Fruit fly (Drosophila melanogaster) whole organism, embryonic: Measurements from ENCODE around the gene RabX6.

Experiments used
- Bdp1 ChIP-seq: fragments of 200-800 bp; sonication (Bioruptor generic); optimal IDR thresholded peaks from 3 replicates; lab custom pipeline; 2016; ENCODE audit warnings: missing biosample characterization, missing genetic modification characterization
- CG10147 ChIP-seq: fragments of 200-800 bp; sonication (Bioruptor generic); optimal IDR thresholded peaks from 2 replicates; lab custom pipeline; 2019; ENCODE audit warnings: missing biosample characterization, mild to moderate bottlenecking, missing genetic modification characterization, moderate library complexity
- CG10267 ChIP-seq: fragments of 200-800 bp; sonication (Bioruptor generic); optimal IDR thresholded peaks from 2 replicates; lab custom pipeline; 2018; ENCODE audit warnings: missing biosample characterization, mild to moderate bottlenecking, missing genetic modification characterization, moderate library complexity
- CG10462 ChIP-seq: fragments of 200-800 bp; sonication (Bioruptor generic); optimal IDR thresholded peaks from 2 replicates; lab custom pipeline; 2016; ENCODE audit warnings: missing biosample characterization, missing genetic modification characterization
- CG12299 ChIP-seq: fragments of 200-800 bp; sonication (Bioruptor generic); optimal IDR thresholded peaks from 2 replicates; lab custom pipeline; 2018; ENCODE audit warnings: missing biosample characterization, mild to moderate bottlenecking, missing genetic modification characterization
- CG15073 ChIP-seq: fragments of 200-800 bp; sonication (Bioruptor generic); optimal IDR thresholded peaks from 2 replicates; lab custom pipeline; 2016; ENCODE audit warnings: missing biosample characterization, missing genetic modification characterization
- CG1529 ChIP-seq: fragments of 200-800 bp; sonication (Bioruptor generic); optimal IDR thresholded peaks from 3 replicates; lab custom pipeline; 2018; ENCODE audit warnings: missing biosample characterization, missing genetic modification characterization
- CG1647 ChIP-seq: fragments of 200-800 bp; sonication (Bioruptor generic); optimal IDR thresholded peaks from 3 replicates; lab custom pipeline; 2016; ENCODE audit warnings: missing biosample characterization, missing genetic modification characterization
- CG16813 ChIP-seq: fragments of 200-800 bp; sonication (Bioruptor generic); IDR thresholded peaks from 3 replicates; pipeline ENCODE4 v1.3.6; 2022; ENCODE audit warnings: missing biosample characterization, missing genetic modification characterization; ENCODE audit not compliant: partially characterized antibody
- CG17612 ChIP-seq: fragments of 200-800 bp; sonication (Bioruptor generic); IDR thresholded peaks from 2 replicates; pipeline ENCODE4 v1.3.6; 2022; ENCODE audit warnings: missing biosample characterization, missing genetic modification characterization
- CG17912 ChIP-seq: fragments of 200-800 bp; sonication (Bioruptor generic); optimal IDR thresholded peaks from 2 replicates; lab custom pipeline; 2018; ENCODE audit warnings: missing biosample characterization, mild to moderate bottlenecking, missing genetic modification characterization
- CG18262 ChIP-seq: fragments of 200-800 bp; optimal IDR thresholded peaks from 3 replicates; lab custom pipeline; 2019; ENCODE audit warnings: missing biosample characterization, mild to moderate bottlenecking, missing genetic modification characterization, moderate library complexity
- CG18764 ChIP-seq: fragments of 200-800 bp; sonication (Bioruptor generic); optimal IDR thresholded peaks from 3 replicates; lab custom pipeline; 2016; ENCODE audit warnings: missing biosample characterization, missing genetic modification characterization
- CG2199 ChIP-seq: fragments of 200-800 bp; sonication (Bioruptor generic); IDR thresholded peaks from 3 replicates; pipeline ENCODE4 v1.3.6; 2022; ENCODE audit warnings: missing biosample characterization, missing genetic modification characterization
- CG32772 ChIP-seq: fragments of 200-800 bp; sonication (Bioruptor generic); IDR thresholded peaks from 2 replicates; pipeline ENCODE4 v1.3.6; 2022; ENCODE audit warnings: missing biosample characterization, missing genetic modification characterization
- CG4707 ChIP-seq: fragments of 200-800 bp; sonication (Bioruptor generic); optimal IDR thresholded peaks from 2 replicates; lab custom pipeline; 2018; ENCODE audit warnings: missing biosample characterization, mild to moderate bottlenecking, missing genetic modification characterization, moderate library complexity
- CG6254 ChIP-seq: fragments of 200-800 bp; sonication (Bioruptor generic); optimal IDR thresholded peaks from 3 replicates; lab custom pipeline; 2017; ENCODE audit warnings: mild to moderate bottlenecking, missing biosample characterization, missing genetic modification reagents, missing genetic modification characterization
- CG6689 ChIP-seq: fragments of 200-800 bp; sonication (Bioruptor generic); IDR thresholded peaks from 2 replicates; pipeline ENCODE4 v1.3.6; 2022; ENCODE audit warnings: missing biosample characterization, missing genetic modification characterization
- CG6791 ChIP-seq: fragments of 200-800 bp; sonication (Bioruptor generic); IDR thresholded peaks from 3 replicates; pipeline ENCODE4 v1.3.6; 2022; ENCODE audit warnings: missing biosample characterization, missing genetic modification characterization; ENCODE audit not compliant: partially characterized antibody
- CG9817 ChIP-seq: fragments of 200-800 bp; sonication (Bioruptor generic); optimal IDR thresholded peaks from 2 replicates; lab custom pipeline; 2018; ENCODE audit warnings: missing biosample characterization, mild to moderate bottlenecking, missing genetic modification characterization, moderate library complexity
- CG9876 ChIP-seq: fragments of 200-800 bp; sonication (Bioruptor generic); optimal IDR thresholded peaks from 2 replicates; lab custom pipeline; 2016; ENCODE audit warnings: missing biosample characterization, missing genetic modification characterization
- Dek ChIP-seq: fragments of 200-800 bp; sonication (Bioruptor generic); optimal IDR thresholded peaks from 3 replicates; lab custom pipeline; 2019; ENCODE audit warnings: missing biosample characterization, mild to moderate bottlenecking, missing genetic modification characterization, moderate library complexity
- Dfd ChIP-seq, 2 experiments: fragments of >200 bp; optimal IDR thresholded peaks; 2 replicates each; lab custom pipeline; 2017; ENCODE audit warnings: missing biosample characterization in 2 of 2, missing genetic modification characterization in 2 of 2
- Dp ChIP-seq: fragments of 200-800 bp; sonication (Bioruptor generic); optimal IDR thresholded peaks from 2 replicates; lab custom pipeline; 2018; ENCODE audit warnings: missing biosample characterization, mild to moderate bottlenecking, missing genetic modification characterization, moderate library complexity
- Dref ChIP-seq: fragments of 200-800 bp; sonication (Bioruptor generic); IDR thresholded peaks from 2 replicates; pipeline ENCODE4 v1.3.6; 2022; ENCODE audit warnings: missing biosample characterization, missing genetic modification characterization
- Gsc ChIP-seq: fragments of 200-800 bp; sonication (Bioruptor generic); IDR thresholded peaks from 2 replicates; pipeline ENCODE4 v1.3.6; 2022; ENCODE audit warnings: missing biosample characterization, missing genetic modification characterization
- Neu2 ChIP-seq: fragments of 200-800 bp; sonication (Bioruptor generic); optimal IDR thresholded peaks from 3 replicates; lab custom pipeline; 2016; ENCODE audit warnings: missing biosample characterization, missing genetic modification characterization, borderline replicate concordance
- Nf-YA ChIP-seq: fragments of 200-800 bp; sonication (Bioruptor generic); IDR thresholded peaks from 2 replicates; pipeline ENCODE4 v1.3.6; 2022; ENCODE audit warnings: missing biosample characterization, missing genetic modification characterization
- Poxn ChIP-seq: fragments of 200-800 bp; sonication (Bioruptor generic); IDR thresholded peaks from 2 replicates; pipeline ENCODE4 v1.3.6; 2022; ENCODE audit warnings: missing biosample characterization, missing genetic modification characterization
- Spps ChIP-seq: fragments of 200-800 bp; sonication (Bioruptor generic); optimal IDR thresholded peaks from 2 replicates; lab custom pipeline; 2018; ENCODE audit warnings: missing biosample characterization, mild to moderate bottlenecking, missing genetic modification characterization
- Stat92E ChIP-seq, 3 experiments: fragments of >200 bp in 2 of 3; fragments of 200-800 bp in 1 of 3; sonication (Bioruptor generic) in 1 of 3; optimal IDR thresholded peaks; 2 replicates each; lab custom pipeline; 2017 to 2019; ENCODE audit warnings: missing biosample characterization in 3 of 3, missing genetic modification characterization in 3 of 3, mild to moderate bottlenecking in 1 of 3, moderate library complexity in 1 of 3
- Xbp1 ChIP-seq: fragments of 200-800 bp; sonication (Bioruptor generic); optimal IDR thresholded peaks from 3 replicates; lab custom pipeline; 2016; ENCODE audit warnings: missing biosample characterization, mild to moderate bottlenecking, missing genetic modification characterization
- ab ChIP-seq: fragments of 200-800 bp; sonication (Bioruptor generic); optimal IDR thresholded peaks from 2 replicates; lab custom pipeline; 2016; ENCODE audit warnings: missing biosample characterization, missing genetic modification characterization
- ash1 ChIP-seq: fragments of 200-800 bp; sonication (Bioruptor generic); optimal IDR thresholded peaks from 2 replicates; lab custom pipeline; 2018; ENCODE audit warnings: missing biosample characterization, mild to moderate bottlenecking, missing genetic modification characterization
- bbx ChIP-seq: fragments of 200-800 bp; sonication (Bioruptor generic); IDR thresholded peaks from 2 replicates; pipeline ENCODE4 v1.3.6; 2022; ENCODE audit warnings: missing biosample characterization, missing genetic modification characterization; ENCODE audit not compliant: partially characterized antibody
- bowl ChIP-seq: fragments of 200-800 bp; sonication (Bioruptor generic); IDR thresholded peaks from 2 replicates; pipeline ENCODE4 v1.3.6; 2022; ENCODE audit warnings: missing biosample characterization, missing genetic modification characterization
- cad ChIP-seq: fragments of >200 bp; optimal IDR thresholded peaks from 2 replicates; lab custom pipeline; 2017; ENCODE audit warnings: missing biosample characterization, missing genetic modification characterization
- crol ChIP-seq: fragments of 200-800 bp; sonication (Bioruptor generic); IDR thresholded peaks from 2 replicates; pipeline ENCODE4 v1.3.6; 2022; ENCODE audit warnings: missing biosample characterization, missing genetic modification characterization
- dimm ChIP-seq: fragments of 200-800 bp; sonication (Bioruptor generic); IDR thresholded peaks from 2 replicates; pipeline ENCODE4 v1.3.6; 2022; ENCODE audit warnings: missing biosample characterization, missing genetic modification characterization
- fd102C ChIP-seq: fragments of 200-800 bp; sonication (Bioruptor generic); optimal IDR thresholded peaks from 2 replicates; lab custom pipeline; 2018; ENCODE audit warnings: missing biosample characterization, mild to moderate bottlenecking, missing genetic modification characterization, moderate library complexity
- gro ChIP-seq: fragments of 200-800 bp; sonication (Bioruptor generic); optimal IDR thresholded peaks from 2 replicates; lab custom pipeline; 2016; ENCODE audit warnings: missing biosample characterization, missing genetic modification characterization
- ind ChIP-seq: fragments of 200-800 bp; sonication (Bioruptor generic); optimal IDR thresholded peaks from 3 replicates; lab custom pipeline; 2016; ENCODE audit warnings: missing biosample characterization, missing genetic modification characterization
- jumu ChIP-seq: fragments of 200-800 bp; sonication (Bioruptor generic); optimal IDR thresholded peaks from 3 replicates; lab custom pipeline; 2016; ENCODE audit warnings: missing biosample characterization, missing genetic modification characterization
- schlank ChIP-seq: fragments of 200-800 bp; sonication (Bioruptor generic); optimal IDR thresholded peaks from 2 replicates; lab custom pipeline; 2018; ENCODE audit warnings: missing biosample characterization, mild to moderate bottlenecking, missing genetic modification characterization
- sr ChIP-seq: fragments of 200-800 bp; sonication (Bioruptor generic); IDR thresholded peaks from 3 replicates; pipeline ENCODE4 v1.3.6; 2022; ENCODE audit warnings: missing biosample characterization, missing genetic modification characterization
- unpg ChIP-seq: fragments of 200-800 bp; sonication (Bioruptor generic); optimal IDR thresholded peaks from 3 replicates; lab custom pipeline; 2018; ENCODE audit warnings: missing biosample characterization, mild to moderate bottlenecking, missing genetic modification characterization, moderate library complexity
- vnd ChIP-seq: fragments of 200-800 bp; sonication (Bioruptor generic); IDR thresholded peaks from 3 replicates; pipeline ENCODE4 v1.3.6; 2022; ENCODE audit warnings: missing biosample characterization, missing genetic modification characterization; ENCODE audit not compliant: partially characterized antibody
- z ChIP-seq: fragments of 200-800 bp; sonication (Bioruptor generic); IDR thresholded peaks from 3 replicates; pipeline ENCODE4 v1.3.6; 2022; ENCODE audit warnings: missing biosample characterization, missing genetic modification characterization
- zf30C ChIP-seq: fragments of 200-800 bp; sonication (Bioruptor generic); optimal IDR thresholded peaks from 3 replicates; lab custom pipeline; 2018; ENCODE audit warnings: missing biosample characterization, mild to moderate bottlenecking, missing genetic modification characterization
- zfh1 ChIP-seq: fragments of 200-800 bp; sonication (Bioruptor generic); IDR thresholded peaks from 3 replicates; pipeline ENCODE4 v1.3.6; 2022; ENCODE audit warnings: missing biosample characterization, missing genetic modification characterization

RabX6 gene

DNA sequence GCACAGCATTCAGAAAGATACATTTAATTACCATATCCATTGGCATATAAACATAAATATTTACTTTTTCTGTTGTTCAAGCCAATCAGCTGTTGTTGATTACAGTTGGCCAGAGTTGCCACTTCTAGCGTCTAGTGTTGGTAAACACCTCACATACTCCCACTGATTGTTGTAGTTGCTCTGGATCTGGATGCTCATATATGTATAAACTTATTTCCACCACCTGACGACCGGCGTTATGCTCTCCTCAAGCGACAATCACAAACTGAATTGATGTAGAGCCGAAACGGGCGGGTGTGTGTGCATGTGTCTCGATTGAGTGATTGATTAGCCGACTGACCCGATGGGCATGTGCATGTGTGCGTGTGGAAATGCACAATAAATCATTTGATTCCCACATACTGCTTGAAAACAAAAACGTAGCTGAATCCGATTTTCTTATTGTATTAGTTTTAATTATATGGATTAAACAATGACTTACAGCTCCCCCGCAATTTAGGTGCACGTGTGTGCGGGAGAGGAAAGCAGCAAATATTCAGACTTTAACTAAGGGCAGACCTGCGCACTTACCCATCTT lies 8.4 kb upstream of the RabX6 start (continued):
- TF ChIP-seq CG6791 (GFP tag; lab: Robert Waterston, UW) (peak; percentile 58; the same call in 2 of the 3 replicates), Dek (tag; lab: Kevin White, UChicago) (no peak), Nf-YA (GFP tag; lab: Robert Waterston, UW) (no peak), CG6254 (GFP tag; lab: Kevin White, UChicago) (no peak), CG10147 (GFP tag; lab: Kevin White, UChicago) (no peak), dimm (GFP tag; lab: Robert Waterston, UW) (no peak), crol (GFP tag; lab: Robert Waterston, UW) (peak; percentile 34; the same call in 1 of the 2 replicates), jumu (GFP tag; lab: Kevin White, UChicago) (peak; percentile 2), Dref (GFP tag; lab: Robert Waterston, UW) (peak; percentile 21; the same call in 1 of the 2 replicates), Stat92E (GFP tag; optimal IDR thresholded peaks at IDR 0.05; lab: Kevin White, UChicago) (peak in 1 of 3 experiments; percentile 27), CG1647 (GFP tag; lab: Kevin White, UChicago) (peak; percentile 9), z (peak; percentile 67; the same call in 2 of the 3 replicates), schlank (no peak), CG2199 (peak; percentile 81; the same call in 1 of the 3 replicates), CG4707 (GFP tag; lab: Kevin White, UChicago) (peak; percentile 11), gro (GFP tag; lab: Kevin White, UChicago) (peak; percentile 55), Xbp1 (GFP tag; lab: Kevin White, UChicago) (peak; percentile 30), ash1 (no peak), CG15073 (no peak), CG32772 (GFP tag; lab: Robert Waterston, UW) (no peak), zfh1 (0 out of 3 replicates have a peak, but pooled peaks have one; percentile 36), bowl (no peak), CG12299 (tag; lab: Kevin White, UChicago) (peak; percentile 46), CG1529 (GFP tag; lab: Kevin White, UChicago) (peak; percentile 41), CG10462 (no peak), Bdp1 (GFP tag; lab: Kevin White, UChicago) (no peak), bbx (GFP tag; lab: Robert Waterston, UW) (peak; percentile 64), Neu2 (GFP tag; lab: Kevin White, UChicago) (no peak), Dfd (GFP tag; optimal IDR thresholded peaks at IDR 0.05; lab: Kevin White, UChicago) (no peak), zf30C (GFP tag; lab: Kevin White, UChicago) (peak; percentile 4), CG18262 (tag; lab: Kevin White, UChicago) (peak; percentile 5), fd102C (GFP tag; lab: Kevin White, UChicago) (peak; percentile 23), Spps (peak; percentile 5), unpg (GFP tag; lab: Kevin White, UChicago) (peak; percentile 50), ind (GFP tag; lab: Kevin White, UChicago) (peak; percentile 24), CG9876 (no peak), vnd (GFP tag; lab: Robert Waterston, UW) (0 out of 3 replicates have a peak, but pooled peaks have one; percentile 8), CG10267 (peak; percentile 97), ab (no peak), sr (GFP tag; lab: Robert Waterston, UW) (peak; percentile 97), CG16813 (GFP tag; lab: Robert Waterston, UW) (peak; percentile 17; the same call in 1 of the 3 replicates), CG9817 (no peak), Gsc (no peak), CG6689 (no peak), Poxn (GFP tag; lab: Robert Waterston, UW) (no peak), cad (GFP tag; lab: Kevin White, UChicago) (peak; percentile 33), CG17612 (no peak), CG17912 (GFP tag; lab: Kevin White, UChicago) (peak; percentile 78), Dp (GFP tag; lab: Kevin White, UChicago) (peak; percentile 29), CG18764 (GFP tag; lab: Kevin White, UChicago) (no peak)
